Fruit fly (Drosophila melanogaster): Measurements from ENCODE around the gene CG3168.

The CG3168 gene

DNA sequence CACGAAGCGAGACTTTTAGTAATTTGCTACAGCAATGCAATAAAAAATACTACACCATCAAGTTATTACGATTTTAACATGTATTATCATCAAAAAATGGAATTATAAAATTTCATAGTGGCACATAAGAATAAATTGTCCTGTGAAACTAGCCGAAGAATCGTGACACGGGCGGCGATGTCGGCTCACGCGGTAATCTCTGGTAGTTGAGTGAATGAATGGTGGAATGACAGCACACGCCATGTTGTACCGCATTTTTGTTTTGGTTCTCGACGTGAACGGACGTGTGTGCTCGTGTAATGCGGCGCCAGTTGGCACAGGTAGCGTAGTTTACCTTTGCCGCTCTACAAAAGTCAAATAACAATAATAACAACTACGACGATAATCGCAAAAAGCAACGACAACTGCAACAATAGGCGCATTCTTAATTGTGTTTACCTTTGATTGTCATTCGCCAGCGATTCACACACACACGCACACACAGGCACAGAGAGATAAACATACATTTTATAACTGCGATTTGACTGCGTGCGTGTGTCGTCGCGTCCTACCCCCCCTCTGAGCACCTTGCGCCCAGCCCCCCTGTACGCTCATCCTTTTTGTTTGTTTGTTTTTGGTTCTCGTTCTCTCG lies 40.4 kb downstream of the CG3168 start, which contains the start of gene CG14441 (continued):
- peak in 1 of 2 experiments; percentile 49 for TF ChIP-seq bsh (GFP tag; optimal IDR thresholded peaks at IDR 0.05)
- peak; percentile 54 for TF ChIP-seq fd64A (GFP tag; optimal IDR thresholded peaks at IDR 0.05)
- no peak for TF ChIP-seq CG1832 (GFP tag; optimal IDR thresholded peaks at IDR 0.05)
- TF ChIP-seq ssp (GFP tag; IDR thresholded peaks at IDR 0.05), result no peak
- peak; percentile 30 for TF ChIP-seq Camta (GFP tag; optimal IDR thresholded peaks at IDR 0.05)
- no peak for TF ChIP-seq CG3726 (GFP tag; IDR thresholded peaks at IDR 0.05)
- TF ChIP-seq abd-A (tag; optimal IDR thresholded peaks at IDR 0.05), result peak; percentile 78
- TF ChIP-seq CG10366 (GFP tag; IDR thresholded peaks at IDR 0.05), result no peak
- peak; percentile 19 for TF ChIP-seq ATbp (GFP tag; optimal IDR thresholded peaks at IDR 0.05)
- peak; percentile 83 for TF ChIP-seq Jarid2 (GFP tag; optimal IDR thresholded peaks at IDR 0.05)
- peak; percentile 34 for TF ChIP-seq CG6813 (GFP tag; optimal IDR thresholded peaks at IDR 0.05)
- no peak for TF ChIP-seq aop (GFP tag; IDR thresholded peaks at IDR 0.05)
- TF ChIP-seq CG16863 (GFP tag; optimal IDR thresholded peaks at IDR 0.05), result no peak
- TF ChIP-seq YL-1 (GFP tag; optimal IDR thresholded peaks at IDR 0.05), result no peak
- peak; percentile 55 for TF ChIP-seq ERR (GFP tag; optimal IDR thresholded peaks at IDR 0.05)
- TF ChIP-seq nom (GFP tag; optimal IDR thresholded peaks at IDR 0.05), result peak; percentile 73
- TF ChIP-seq CG2129 (GFP tag; IDR thresholded peaks at IDR 0.05; ENCODE audit: partially characterized antibody), result peak; percentile 100
- TF ChIP-seq Doc2 (GFP tag; IDR thresholded peaks at IDR 0.05), result no peak
- peak; percentile 30 for TF ChIP-seq sqz (GFP tag; optimal IDR thresholded peaks at IDR 0.05)
- TF ChIP-seq sens-2 (GFP tag; IDR thresholded peaks at IDR 0.05), result no peak
- TF ChIP-seq br (optimal IDR thresholded peaks at IDR 0.05), result no peak
- no peak for TF ChIP-seq slp2 (GFP tag; optimal IDR thresholded peaks at IDR 0.05)
- no peak for TF ChIP-seq Usf (GFP tag; optimal IDR thresholded peaks at IDR 0.05)
- TF ChIP-seq seq (GFP tag; IDR thresholded peaks at IDR 0.05), result peak; percentile 27; the same call in 1 of the 2 replicates
- no peak for TF ChIP-seq CkIIα-i1 (GFP tag; IDR thresholded peaks at IDR 0.05)
- peak; percentile 67 for TF ChIP-seq CG12299 (tag; optimal IDR thresholded peaks at IDR 0.05)
- TF ChIP-seq pum (GFP tag; optimal IDR thresholded peaks at IDR 0.05), result no peak
- TF ChIP-seq Six4 (GFP tag; optimal IDR thresholded peaks at IDR 0.05), result no peak
- TF ChIP-seq CG3407 (GFP tag; optimal IDR thresholded peaks at IDR 0.05), result no peak
- no peak for TF ChIP-seq sr (GFP tag; IDR thresholded peaks at IDR 0.05)
- peak; percentile 13 for TF ChIP-seq HmgD (GFP tag; optimal IDR thresholded peaks at IDR 0.05)
- TF ChIP-seq dan (GFP tag; IDR thresholded peaks at IDR 0.05), result no peak
- TF ChIP-seq en (GFP tag; optimal IDR thresholded peaks at IDR 0.05), result no peak
- TF ChIP-seq CG9817 (tag; optimal IDR thresholded peaks at IDR 0.05), result no peak
- TF ChIP-seq CG5953 (GFP tag; IDR thresholded peaks at IDR 0.05), result no peak
- TF ChIP-seq HmgZ (tag; optimal IDR thresholded peaks at IDR 0.05), result peak; percentile 62
- TF ChIP-seq zfh1 (GFP tag; IDR thresholded peaks at IDR 0.05), result no peak; the same call in 2 of the 3 replicates
- TF ChIP-seq NFAT (GFP tag; IDR thresholded peaks at IDR 0.05), result peak; percentile 19; the same call in 1 of the 2 replicates
- peak; percentile 26 for TF ChIP-seq CG8089 (GFP tag; optimal IDR thresholded peaks at IDR 0.05)
- peak; percentile 47 for TF ChIP-seq CG18619 (GFP tag; optimal IDR thresholded peaks at IDR 0.05)
- peak; percentile 46 for TF ChIP-seq CG12391 (tag; optimal IDR thresholded peaks at IDR 0.05)
- TF ChIP-seq GATAe (GFP tag; conservative IDR thresholded peaks at IDR 0.05), result no peak
- peak; percentile 32 for TF ChIP-seq Fer3 (tag; optimal IDR thresholded peaks at IDR 0.05)
- no peak for TF ChIP-seq CG9797 (GFP tag; optimal IDR thresholded peaks at IDR 0.05)
- no peak for TF ChIP-seq zf30C (GFP tag; optimal IDR thresholded peaks at IDR 0.05)
- peak; percentile 13 for TF ChIP-seq CG30403 (GFP tag; optimal IDR thresholded peaks at IDR 0.05)
- no peak for TF ChIP-seq chif (GFP tag; optimal IDR thresholded peaks at IDR 0.05)
- TF ChIP-seq CG6175 (GFP tag; IDR thresholded peaks at IDR 0.05), result no peak
- TF ChIP-seq CG13424 (tag; optimal IDR thresholded peaks at IDR 0.05), result peak; percentile 43
- TF ChIP-seq pfk (GFP tag; optimal IDR thresholded peaks at IDR 0.05), result peak; percentile 65
- peak; percentile 29 for TF ChIP-seq CG9727 (GFP tag; optimal IDR thresholded peaks at IDR 0.05)

Measured in whole organism, embryonic.